Worm (Caenorhabditis elegans): ENCODE results near the gene ubh-1.

Gene ubh-1

DNA sequence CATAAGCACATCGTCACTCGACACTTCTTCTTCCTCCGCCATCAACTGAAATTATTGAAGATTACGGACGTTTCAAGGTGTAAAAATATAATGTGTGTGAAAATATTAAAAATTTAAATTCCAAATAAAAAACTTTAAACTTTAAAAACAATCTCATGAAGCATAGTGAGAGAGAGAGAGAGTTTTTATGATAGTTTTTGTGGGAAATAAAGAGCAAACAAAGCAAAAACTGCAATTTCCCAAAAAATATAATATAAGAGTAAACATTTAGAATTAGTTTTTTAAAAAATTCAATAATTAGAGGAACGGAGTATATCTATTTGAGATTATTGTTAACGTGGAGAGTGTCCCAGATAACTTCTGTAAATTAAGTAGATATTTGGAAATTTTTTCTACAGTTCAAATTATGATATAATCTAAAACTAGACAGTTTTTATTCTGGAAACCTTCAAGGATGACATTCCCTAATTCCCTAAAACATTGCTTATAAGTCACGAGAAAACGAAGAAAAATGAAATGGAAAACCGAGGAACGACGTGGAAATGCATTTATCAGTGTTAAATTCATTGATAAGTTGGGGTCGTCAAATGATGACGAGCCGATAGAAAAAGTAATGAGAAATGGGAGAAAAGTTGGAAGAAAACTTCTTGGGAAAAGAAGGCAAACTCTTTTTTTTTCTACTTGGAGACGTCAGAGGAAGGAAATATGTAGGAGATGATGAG is 35.4 kb upstream of the ubh-1 start, which contains the start of gene dre-1:
Gene dre-1, minus strand, starts transcription at position 51 of the 722 bp plus-strand sequence.
- TF ChIP-seq die-1 (tag; optimal IDR thresholded peaks at IDR 0.05) (no peak), nhr-80 (tag; optimal IDR thresholded peaks at IDR 0.05) (peak; percentile 48)

DNA sequence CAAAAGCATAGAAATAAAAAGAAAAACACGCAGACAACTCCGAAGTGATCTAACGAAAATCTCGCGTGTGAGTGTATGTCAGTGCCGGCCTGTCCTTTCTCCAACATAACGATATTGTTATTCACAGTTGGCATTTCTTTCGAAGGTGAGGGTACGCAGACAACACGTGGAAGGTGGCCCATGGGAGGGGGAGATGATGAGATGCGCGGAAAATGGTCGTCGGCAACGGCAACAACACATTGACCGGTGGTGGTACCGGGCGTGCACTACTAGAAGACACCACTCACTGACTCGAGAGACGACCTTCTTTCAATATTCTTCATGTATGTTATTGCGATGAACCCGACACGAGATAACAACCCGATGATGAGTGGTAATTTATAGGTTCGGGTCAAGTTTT is 33.8 kb upstream of the ubh-1 start:
- no peak for TF ChIP-seq rcor-1 (GFP tag; IDR thresholded peaks at IDR 0.05)
- TF ChIP-seq ama-1 (optimal IDR thresholded peaks at IDR 0.05): no peak
- no peak for TF ChIP-seq ama-1 (GFP tag; optimal IDR thresholded peaks at IDR 0.05)
- no peak for TF ChIP-seq athp-1 (tag; optimal IDR thresholded peaks at IDR 0.05)
- TF ChIP-seq ekl-4 (GFP tag; IDR thresholded peaks at IDR 0.05): no peak

DNA sequence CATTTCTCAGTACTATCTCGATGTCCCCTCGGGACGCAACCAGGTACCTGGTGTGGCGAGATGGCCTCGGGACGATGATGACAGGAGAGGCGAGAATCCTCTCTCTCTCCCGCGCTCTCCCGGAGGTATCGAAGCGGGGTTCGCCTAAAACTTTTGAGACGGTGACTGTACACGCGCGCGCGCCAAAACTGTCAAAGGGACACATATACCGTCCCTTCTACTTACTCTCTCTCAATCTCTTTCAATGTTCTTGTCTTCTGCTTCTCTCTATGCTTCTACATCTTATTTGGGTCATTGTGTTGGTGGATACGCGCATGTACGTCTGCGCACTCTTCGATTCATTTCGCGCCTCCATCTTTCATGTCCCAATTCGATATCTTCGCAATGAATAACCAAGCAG is 30.7 kb upstream of the ubh-1 start:
- no peak for TF ChIP-seq T26A5.8 (tag; optimal IDR thresholded peaks at IDR 0.05)
- no peak for TF ChIP-seq mes-4 (tag; optimal IDR thresholded peaks at IDR 0.05)
- TF ChIP-seq zfh-2 (GFP tag; conservative IDR thresholded peaks at IDR 0.05): peak; percentile 85
- 0 out of 2 replicates have a peak, but pooled peaks have one; percentile 13 for TF ChIP-seq madf-6 (GFP tag; IDR thresholded peaks at IDR 0.05)
- TF ChIP-seq atf-7 (tag; optimal IDR thresholded peaks at IDR 0.05): peak; percentile 0
- no peak for TF ChIP-seq D2030.7 (GFP tag; IDR thresholded peaks at IDR 0.05)
- peak; percentile 30 for TF ChIP-seq die-1 (tag; optimal IDR thresholded peaks at IDR 0.05)
- TF ChIP-seq mcd-1 (GFP tag; IDR thresholded peaks at IDR 0.05): 0 out of 2 replicates have a peak, but pooled peaks have one; percentile 31
- peak; percentile 5 for TF ChIP-seq ztf-26 (tag; optimal IDR thresholded peaks at IDR 0.05)
- TF ChIP-seq cebp-1 (GFP tag; IDR thresholded peaks at IDR 0.05): no peak
- TF ChIP-seq cebp-1 (tag; optimal IDR thresholded peaks at IDR 0.05): peak; percentile 15
- peak; percentile 14 for TF ChIP-seq ceh-27 (GFP tag; optimal IDR thresholded peaks at IDR 0.05)
- TF ChIP-seq lin-26 (GFP tag; IDR thresholded peaks at IDR 0.05): peak; percentile 26; the same call in 1 of the 2 replicates

DNA sequence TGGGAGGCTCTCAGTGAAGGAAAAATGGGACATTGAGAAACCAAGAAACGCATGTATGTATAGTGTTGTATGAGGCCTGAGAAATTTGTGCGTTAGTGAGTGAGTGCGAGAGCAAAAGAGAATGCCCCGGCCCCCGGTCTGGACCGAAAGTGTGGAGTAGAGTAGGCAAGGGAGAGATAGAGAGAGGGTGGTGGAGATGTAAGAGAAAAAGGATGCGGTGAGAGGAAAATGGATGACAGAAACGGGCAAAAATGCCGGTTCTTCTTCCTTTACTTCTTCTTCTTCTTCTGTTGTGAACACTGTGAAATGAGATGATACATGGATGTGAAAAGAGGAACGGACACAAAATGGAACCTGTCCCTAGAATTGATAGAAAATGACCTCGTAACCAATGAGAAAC is 27.1 kb upstream of the ubh-1 start:
- TF ChIP-seq ztf-25 (GFP tag; IDR thresholded peaks at IDR 0.05) (no peak), B0336.3 (GFP tag; IDR thresholded peaks at IDR 0.05) (no peak), fkh-3 (tag; optimal IDR thresholded peaks at IDR 0.05) (no peak), cebp-1 (GFP tag; IDR thresholded peaks at IDR 0.05) (no peak), cebp-1 (tag; optimal IDR thresholded peaks at IDR 0.05) (peak; percentile 24), nfyb-1 (GFP tag; IDR thresholded peaks at IDR 0.05) (0 out of 2 replicates have a peak, but pooled peaks have one; percentile 42), nhr-179 (tag; optimal IDR thresholded peaks at IDR 0.05) (no peak), ceh-100 (GFP tag; IDR thresholded peaks at IDR 0.05) (no peak), repo-1 (tag; optimal IDR thresholded peaks at IDR 0.05) (no peak), hrde-1 (tag; optimal IDR thresholded peaks at IDR 0.05; ENCODE audit: borderline replicate concordance) (no peak), lin-35 (GFP tag; optimal IDR thresholded peaks at IDR 0.05) (no peak), madf-3 (GFP tag; IDR thresholded peaks at IDR 0.05) (no peak), hmg-20 (GFP tag; IDR thresholded peaks at IDR 0.05) (no peak), attf-6 (GFP tag; IDR thresholded peaks at IDR 0.05) (no peak), dox-1 (GFP tag; IDR thresholded peaks at IDR 0.05) (no peak), ceh-27 (GFP tag; optimal IDR thresholded peaks at IDR 0.05) (no peak), unc-62 (GFP tag; optimal IDR thresholded peaks at IDR 0.05) (no peak), ceh-40 (GFP tag; IDR thresholded peaks at IDR 0.05) (0 out of 2 replicates have a peak, but pooled peaks have one; percentile 42), sdz-38 (tag; optimal IDR thresholded peaks at IDR 0.05) (no peak), mcd-1 (GFP tag; IDR thresholded peaks at IDR 0.05) (no peak), pbrm-1 (GFP tag; IDR thresholded peaks at IDR 0.05) (no peak), egl-44 (GFP tag; IDR thresholded peaks at IDR 0.05) (0 out of 2 replicates have a peak, but pooled peaks have one; percentile 28), ceh-79 (tag; optimal IDR thresholded peaks at IDR 0.05) (no peak), F49E8.2 (tag; optimal IDR thresholded peaks at IDR 0.05; ENCODE audit: insufficient read depth) (no peak), ztf-28 (GFP tag; IDR thresholded peaks at IDR 0.05) (no peak), hlh-12 (tag; optimal IDR thresholded peaks at IDR 0.05) (no peak), F55B11.4 (tag; optimal IDR thresholded peaks at IDR 0.05; ENCODE audit: borderline replicate concordance, insufficient read depth) (no peak), chd-7 (tag; optimal IDR thresholded peaks at IDR 0.05) (no peak), hmg-1.2 (GFP tag; IDR thresholded peaks at IDR 0.05) (no peak)
